Fruit fly (Drosophila melanogaster): ENCODE data around the gene CG43446.

- TF ChIP-seq br (GFP tag; optimal IDR thresholded peaks at IDR 0.05) (peak; percentile 4), Hnf4 (GFP tag; optimal IDR thresholded peaks at IDR 0.05) (no peak), pan (optimal IDR thresholded peaks at IDR 0.05) (no peak), Hr78 (GFP tag; optimal IDR thresholded peaks at IDR 0.05) (no peak), CG32264 (GFP tag; optimal IDR thresholded peaks at IDR 0.05) (no peak), ey (GFP tag; optimal IDR thresholded peaks at IDR 0.05) (no peak), dl (GFP tag; optimal IDR thresholded peaks at IDR 0.05; ENCODE audit: insufficient read depth in 1 of 2, partially characterized antibody in 2 of 2) (no peak), Abd-B (GFP tag; optimal IDR thresholded peaks at IDR 0.05) (no peak), OdsH (GFP tag; optimal IDR thresholded peaks at IDR 0.05) (no peak), Dif (GFP tag; optimal IDR thresholded peaks at IDR 0.05; ENCODE audit: partially characterized antibody) (no peak), lola (GFP tag; optimal IDR thresholded peaks at IDR 0.05) (no peak), dmrt93B (GFP tag; optimal IDR thresholded peaks at IDR 0.05) (no peak), jim (GFP tag; optimal IDR thresholded peaks at IDR 0.05) (no peak)
These were observed 35.2 kb downstream of the CG43446 start for dm6 chr3R:20952423-20953013.

All from whole organism, wandering third instar larva.